Fruit fly (Drosophila melanogaster) whole organism, embryonic: Measurements from ENCODE around the gene akirin.

ENCODE experiments used
- ATbp ChIP-seq: fragments of 200-800 bp; sonication (Bioruptor generic); optimal IDR thresholded peaks from 2 replicates; lab custom pipeline; 2017; ENCODE audit warnings: missing biosample characterization, mild to moderate bottlenecking, missing genetic modification characterization, missing genetic modification reagents
- Aef1 ChIP-seq: fragments of 200-800 bp; sonication (Bioruptor generic); IDR thresholded peaks from 3 replicates; pipeline ENCODE4 v1.3.6; 2022; ENCODE audit warnings: missing biosample characterization, missing genetic modification characterization
- Awh ChIP-seq: fragments of 200-800 bp; sonication (Bioruptor generic); IDR thresholded peaks from 2 replicates; pipeline ENCODE4, ENCODE4 v1.3.6; 2022; ENCODE audit warnings: missing biosample characterization, missing genetic modification characterization
- CG10274 ChIP-seq: fragments of 200-800 bp; sonication (Bioruptor generic); optimal IDR thresholded peaks from 3 replicates; lab custom pipeline; 2017; ENCODE audit warnings: missing biosample characterization, mild to moderate bottlenecking, missing genetic modification characterization
- CG11504 ChIP-seq: fragments of 200-800 bp; sonication (Bioruptor generic); optimal IDR thresholded peaks from 3 replicates; lab custom pipeline; 2019; ENCODE audit warnings: missing biosample characterization, mild to moderate bottlenecking, missing genetic modification characterization, moderate library complexity
- CG12744 ChIP-seq: fragments of 200-800 bp; sonication (Bioruptor generic); optimal IDR thresholded peaks from 2 replicates; lab custom pipeline; 2016; ENCODE audit warnings: missing biosample characterization, missing genetic modification characterization
- CG1647 ChIP-seq: fragments of 200-800 bp; sonication (Bioruptor generic); optimal IDR thresholded peaks from 3 replicates; lab custom pipeline; 2016; ENCODE audit warnings: missing biosample characterization, missing genetic modification characterization
- CG17359 ChIP-seq: fragments of 200-800 bp; sonication (Bioruptor generic); optimal IDR thresholded peaks from 3 replicates; lab custom pipeline; 2018; ENCODE audit warnings: missing biosample characterization, mild to moderate bottlenecking, missing genetic modification characterization, moderate library complexity
- CG17829 ChIP-seq: fragments of 200-800 bp; optimal IDR thresholded peaks from 2 replicates; lab custom pipeline; 2019; ENCODE audit warnings: missing biosample characterization, mild to moderate bottlenecking, missing genetic modification characterization, moderate library complexity
- CG18262 ChIP-seq: fragments of 200-800 bp; optimal IDR thresholded peaks from 3 replicates; lab custom pipeline; 2019; ENCODE audit warnings: missing biosample characterization, mild to moderate bottlenecking, missing genetic modification characterization, moderate library complexity
- CG2678 ChIP-seq: fragments of 200-800 bp; sonication (Bioruptor generic); optimal IDR thresholded peaks from 3 replicates; lab custom pipeline; 2019; ENCODE audit warnings: missing biosample characterization, mild to moderate bottlenecking, missing genetic modification characterization, moderate library complexity
- CG30020 ChIP-seq: fragments of 200-800 bp; optimal IDR thresholded peaks from 2 replicates; lab custom pipeline; 2019; ENCODE audit warnings: missing biosample characterization, mild to moderate bottlenecking, missing genetic modification characterization, moderate library complexity
- CG3065 ChIP-seq: fragments of 200-800 bp; sonication (Bioruptor generic); optimal IDR thresholded peaks from 2 replicates; lab custom pipeline; 2016; ENCODE audit warnings: missing biosample characterization, missing genetic modification characterization
- CG4282 ChIP-seq: fragments of 200-800 bp; sonication (Bioruptor generic); optimal IDR thresholded peaks from 2 replicates; lab custom pipeline; 2016; ENCODE audit warnings: missing biosample characterization, missing genetic modification characterization
- CG6791 ChIP-seq: fragments of 200-800 bp; sonication (Bioruptor generic); IDR thresholded peaks from 3 replicates; pipeline ENCODE4 v1.3.6; 2022; ENCODE audit warnings: missing biosample characterization, missing genetic modification characterization; ENCODE audit not compliant: partially characterized antibody
- CG7786 ChIP-seq: fragments of 200-800 bp; sonication (Bioruptor generic); optimal IDR thresholded peaks from 2 replicates; lab custom pipeline; 2016; ENCODE audit warnings: missing biosample characterization, missing genetic modification characterization
- CG8944 ChIP-seq: fragments of 200-800 bp; sonication (Bioruptor generic); optimal IDR thresholded peaks from 3 replicates; lab custom pipeline; 2016; ENCODE audit warnings: missing biosample characterization, missing genetic modification characterization
- CG9797 ChIP-seq: fragments of 200-800 bp; sonication (Bioruptor generic); optimal IDR thresholded peaks from 3 replicates; lab custom pipeline; 2018; ENCODE audit warnings: missing biosample characterization, mild to moderate bottlenecking, missing genetic modification characterization
- Dip2 ChIP-seq: fragments of 200-800 bp; sonication (Bioruptor generic); IDR thresholded peaks from 2 replicates; pipeline ENCODE4 v1.3.6; 2022; ENCODE audit warnings: missing biosample characterization, missing genetic modification characterization
- Dref ChIP-seq: fragments of 200-800 bp; sonication (Bioruptor generic); IDR thresholded peaks from 2 replicates; pipeline ENCODE4 v1.3.6; 2022; ENCODE audit warnings: missing biosample characterization, missing genetic modification characterization
- Ets97D ChIP-seq: fragments of 200-800 bp; sonication (Bioruptor generic); optimal IDR thresholded peaks from 3 replicates; lab custom pipeline; 2016; ENCODE audit warnings: missing biosample characterization, missing genetic modification characterization
- Fer3 ChIP-seq: fragments of 200-800 bp; sonication (Bioruptor generic); optimal IDR thresholded peaks from 2 replicates; lab custom pipeline; 2018; ENCODE audit warnings: missing biosample characterization, mild to moderate bottlenecking, missing genetic modification characterization, moderate library complexity
- Hand ChIP-seq: fragments of 200-800 bp; sonication (Bioruptor generic); optimal IDR thresholded peaks from 2 replicates; lab custom pipeline; 2017; ENCODE audit warnings: mild to moderate bottlenecking, missing biosample characterization, missing genetic modification reagents, missing genetic modification characterization
- HmgZ ChIP-seq: fragments of 200-800 bp; sonication (Bioruptor generic); optimal IDR thresholded peaks from 2 replicates; lab custom pipeline; 2018; ENCODE audit warnings: missing biosample characterization, mild to moderate bottlenecking, missing genetic modification characterization
- Mes4 ChIP-seq: fragments of 200-800 bp; sonication (Bioruptor generic); optimal IDR thresholded peaks from 2 replicates; lab custom pipeline; 2016; ENCODE audit warnings: missing biosample characterization, missing genetic modification characterization
- Neu2 ChIP-seq: fragments of 200-800 bp; sonication (Bioruptor generic); optimal IDR thresholded peaks from 3 replicates; lab custom pipeline; 2016; ENCODE audit warnings: missing biosample characterization, missing genetic modification characterization, borderline replicate concordance
- Nf-YA ChIP-seq: fragments of 200-800 bp; sonication (Bioruptor generic); IDR thresholded peaks from 2 replicates; pipeline ENCODE4 v1.3.6; 2022; ENCODE audit warnings: missing biosample characterization, missing genetic modification characterization
- Oaz ChIP-seq: fragments of 200-800 bp; sonication (Bioruptor generic); IDR thresholded peaks from 2 replicates; pipeline ENCODE4 v1.3.6; 2022; ENCODE audit warnings: missing biosample characterization, missing genetic modification characterization
- Oli ChIP-seq: fragments of 200-800 bp; sonication (Bioruptor generic); optimal IDR thresholded peaks from 2 replicates; lab custom pipeline; 2018; ENCODE audit warnings: missing biosample characterization, mild to moderate bottlenecking, missing genetic modification characterization, moderate library complexity
- Ravus ChIP-seq: fragments of 200-800 bp; sonication (Bioruptor generic); IDR thresholded peaks from 2 replicates; pipeline ENCODE4 v1.3.6; 2022; ENCODE audit warnings: missing biosample characterization, missing genetic modification characterization
- Side ChIP-seq: fragments of 200-800 bp; sonication (Bioruptor generic); optimal IDR thresholded peaks from 2 replicates; lab custom pipeline; 2016; ENCODE audit warnings: missing biosample characterization, missing genetic modification characterization
- Tbp ChIP-seq: fragments of >200 bp; optimal IDR thresholded peaks from 2 replicates; lab custom pipeline; 2018; ENCODE audit warnings: missing biosample characterization, missing genetic modification characterization
- bbx ChIP-seq: fragments of 200-800 bp; sonication (Bioruptor generic); IDR thresholded peaks from 2 replicates; pipeline ENCODE4 v1.3.6; 2022; ENCODE audit warnings: missing biosample characterization, missing genetic modification characterization; ENCODE audit not compliant: partially characterized antibody
- caup ChIP-seq: fragments of 200-800 bp; sonication (Bioruptor generic); optimal IDR thresholded peaks from 3 replicates; lab custom pipeline; 2017; ENCODE audit warnings: missing biosample characterization, mild to moderate bottlenecking, missing genetic modification characterization, moderate library complexity; ENCODE audit not compliant: severe bottlenecking
- crc ChIP-seq: fragments of 200-800 bp; sonication (Bioruptor generic); optimal IDR thresholded peaks from 2 replicates; lab custom pipeline; 2016; ENCODE audit warnings: missing biosample characterization, missing genetic modification characterization
- crp ChIP-seq, 2 experiments: fragments of 200-800 bp; sonication (Bioruptor generic); optimal IDR thresholded peaks; 2 replicates in 1 of 2; 3 replicates in 1 of 2; lab custom pipeline; 2017; ENCODE audit warnings: missing biosample characterization in 2 of 2, missing genetic modification characterization in 2 of 2, mild to moderate bottlenecking in 1 of 2, moderate library complexity in 1 of 2
- exex ChIP-seq: fragments of 200-800 bp; sonication (Bioruptor generic); optimal IDR thresholded peaks from 4 replicates; lab custom pipeline; 2018; ENCODE audit warnings: missing biosample characterization, mild to moderate bottlenecking, missing genetic modification characterization, moderate library complexity
- fd64A ChIP-seq: fragments of 200-800 bp; sonication (Bioruptor generic); optimal IDR thresholded peaks from 3 replicates; lab custom pipeline; 2018; ENCODE audit warnings: missing biosample characterization, mild to moderate bottlenecking, missing genetic modification characterization
- h ChIP-seq: fragments of >200 bp; optimal IDR thresholded peaks from 2 replicates; lab custom pipeline; 2017
- hth ChIP-seq: fragments of >200 bp; optimal IDR thresholded peaks from 2 replicates; lab custom pipeline; 2017; ENCODE audit warnings: inconsistent platforms
- nom ChIP-seq: fragments of 200-800 bp; sonication (Bioruptor generic); optimal IDR thresholded peaks from 2 replicates; lab custom pipeline; 2017; ENCODE audit warnings: missing biosample characterization, missing genetic modification characterization, mild to moderate bottlenecking, moderate library complexity, missing genetic modification reagents
- peb ChIP-seq: fragments of 200-800 bp; sonication (Bioruptor generic); IDR thresholded peaks from 2 replicates; pipeline ENCODE4 v1.3.6; 2022; ENCODE audit warnings: missing biosample characterization, missing genetic modification characterization
- pfk ChIP-seq: fragments of 200-800 bp; sonication (Bioruptor generic); optimal IDR thresholded peaks from 2 replicates; lab custom pipeline; 2018; ENCODE audit warnings: missing biosample characterization, mild to moderate bottlenecking, missing genetic modification characterization, moderate library complexity
- pnt ChIP-seq: fragments of 200-800 bp; sonication (Bioruptor generic); optimal IDR thresholded peaks from 3 replicates; lab custom pipeline; 2016; ENCODE audit warnings: missing biosample characterization, missing genetic modification characterization
- pros ChIP-seq: fragments of 200-800 bp; sonication (Bioruptor generic); optimal IDR thresholded peaks from 3 replicates; lab custom pipeline; 2019; ENCODE audit warnings: missing biosample characterization, mild to moderate bottlenecking, missing genetic modification characterization, moderate library complexity
- shn ChIP-seq: fragments of 200-800 bp; sonication (Bioruptor generic); optimal IDR thresholded peaks from 3 replicates; lab custom pipeline; 2016; ENCODE audit warnings: missing biosample characterization, missing genetic modification characterization
- slbo ChIP-seq: fragments of 200-800 bp; sonication (Bioruptor generic); IDR thresholded peaks from 2 replicates; pipeline ENCODE4 v1.3.6; 2022; ENCODE audit warnings: missing biosample characterization, missing genetic modification characterization
- slp2 ChIP-seq: fragments of 200-800 bp; sonication (Bioruptor generic); optimal IDR thresholded peaks from 2 replicates; lab custom pipeline; 2016; ENCODE audit warnings: missing biosample characterization, missing genetic modification characterization
- tap ChIP-seq: fragments of 200-800 bp; optimal IDR thresholded peaks from 3 replicates; lab custom pipeline; 2019; ENCODE audit warnings: missing biosample characterization, mild to moderate bottlenecking, missing genetic modification characterization, moderate library complexity
- unpg ChIP-seq: fragments of 200-800 bp; sonication (Bioruptor generic); optimal IDR thresholded peaks from 3 replicates; lab custom pipeline; 2018; ENCODE audit warnings: missing biosample characterization, mild to moderate bottlenecking, missing genetic modification characterization, moderate library complexity
- zfh1 ChIP-seq: fragments of 200-800 bp; sonication (Bioruptor generic); IDR thresholded peaks from 3 replicates; pipeline ENCODE4 v1.3.6; 2022; ENCODE audit warnings: missing biosample characterization, missing genetic modification characterization
- zfh2 ChIP-seq: fragments of 200-800 bp; sonication (Bioruptor generic); optimal IDR thresholded peaks from 2 replicates; lab custom pipeline; 2016; ENCODE audit warnings: missing biosample characterization, missing genetic modification characterization

Gene akirin

DNA sequence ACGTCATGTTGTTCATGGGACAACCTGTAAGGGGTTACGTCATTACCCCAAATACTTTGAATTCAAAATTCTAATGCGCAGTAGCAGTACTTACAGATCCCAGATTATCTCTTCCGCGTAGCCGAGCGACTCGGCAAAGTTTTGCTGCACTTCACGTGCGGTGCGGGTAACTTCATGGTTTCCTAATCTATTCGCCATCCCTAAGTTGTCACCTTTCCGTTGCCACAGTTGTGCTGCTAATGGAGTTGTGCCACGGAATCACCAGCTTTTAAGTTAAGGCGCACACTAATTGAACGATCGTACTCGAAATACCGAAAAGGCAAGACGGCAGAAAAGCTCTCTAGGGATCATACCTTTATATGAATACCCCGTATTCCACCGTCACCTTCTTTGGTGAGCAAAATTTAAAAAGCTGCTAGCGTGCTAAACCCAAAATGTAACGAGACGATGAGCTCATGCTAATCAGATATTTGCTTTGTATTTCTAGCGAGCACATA lies 9.8 kb upstream of the akirin start, which contains the start of gene pst (continued):
- TF ChIP-seq peb (GFP tag; lab: Robert Waterston, UW) (no peak), caup (GFP tag; lab: Kevin White, UChicago) (no peak), CG1647 (GFP tag; lab: Kevin White, UChicago) (no peak), CG11504 (no peak), hth (lab: Kevin White, UChicago) (no peak), Mes4 (GFP tag; lab: Kevin White, UChicago) (no peak), CG10274 (GFP tag; lab: Kevin White, UChicago) (peak; percentile 37), nom (GFP tag; lab: Kevin White, UChicago) (peak; percentile 43), crc (GFP tag; lab: Kevin White, UChicago) (no peak), Oaz (GFP tag; lab: Robert Waterston, UW) (no peak), CG6791 (GFP tag; lab: Robert Waterston, UW) (no peak), pnt (GFP tag; lab: Kevin White, UChicago) (no peak), zfh2 (GFP tag; lab: Kevin White, UChicago) (no peak), slp2 (GFP tag; lab: Kevin White, UChicago) (no peak), Oli (no peak), HmgZ (peak; percentile 11), CG8944 (GFP tag; lab: Kevin White, UChicago) (no peak), Awh (0 out of 2 replicates have a peak, but pooled peaks have one; percentile 8), Ets97D (peak; percentile 53), CG18262 (tag; lab: Kevin White, UChicago) (no peak), crp (GFP tag; optimal IDR thresholded peaks at IDR 0.05; lab: Kevin White, UChicago) (no peak), CG4282 (GFP tag; lab: Kevin White, UChicago) (peak; percentile 29), bbx (GFP tag; lab: Robert Waterston, UW) (peak; percentile 69), CG3065 (no peak), Hand (GFP tag; lab: Kevin White, UChicago) (peak; percentile 46), zfh1 (no peak), tap (tag; lab: Kevin White, UChicago) (no peak), ATbp (GFP tag; lab: Kevin White, UChicago) (no peak), pros (GFP tag; lab: Kevin White, UChicago) (no peak), shn (GFP tag; lab: Kevin White, UChicago) (no peak), CG30020 (tag; lab: Kevin White, UChicago) (no peak), exex (tag; lab: Kevin White, UChicago) (peak; percentile 64), Side (GFP tag; lab: Kevin White, UChicago) (no peak), h (no peak), Aef1 (GFP tag; lab: Robert Waterston, UW) (no peak), fd64A (GFP tag; lab: Kevin White, UChicago) (no peak), CG12744 (GFP tag; lab: Kevin White, UChicago) (peak; percentile 2), Neu2 (GFP tag; lab: Kevin White, UChicago) (no peak), unpg (GFP tag; lab: Kevin White, UChicago) (no peak), CG9797 (GFP tag; lab: Kevin White, UChicago) (no peak), Tbp (no peak), CG2678 (tag; lab: Kevin White, UChicago) (no peak), slbo (GFP tag; lab: Robert Waterston, UW) (no peak; the same call in 1 of the 2 replicates), Dip2 (GFP tag; lab: Robert Waterston, UW) (no peak), pfk (GFP tag; lab: Kevin White, UChicago) (no peak), CG7786 (GFP tag; lab: Kevin White, UChicago) (peak; percentile 20), Ravus (GFP tag; lab: Robert Waterston, UW) (no peak), CG17829 (tag; lab: Kevin White, UChicago) (no peak), Dref (GFP tag; lab: Robert Waterston, UW) (no peak), Fer3 (tag; lab: Kevin White, UChicago) (no peak), Nf-YA (GFP tag; lab: Robert Waterston, UW) (no peak), CG17359 (tag; lab: Kevin White, UChicago) (no peak)
